Fruit fly (Drosophila melanogaster) whole organism, adult: ENCODE results near the gene topi.
A peak's percentile ranks its signal among the peaks of the same experiment; 100 is the strongest.

ENCODE experiments used
- CG11617 ChIP-seq: fragments of 200-800 bp; sonication (Bioruptor generic); optimal IDR thresholded peaks from 2 replicates; lab custom pipeline; 2017; ENCODE audit warnings: mild to moderate bottlenecking, missing biosample characterization, missing genetic modification reagents, missing genetic modification characterization
- CG12768 ChIP-seq: fragments of 200-800 bp; sonication (Bioruptor generic); optimal IDR thresholded peaks from 2 replicates; lab custom pipeline; 2017; ENCODE audit warnings: missing biosample characterization, missing genetic modification characterization, mild to moderate bottlenecking, moderate library complexity, missing genetic modification reagents
- CG14711 ChIP-seq: fragments of 200-800 bp; sonication (Bioruptor generic); optimal IDR thresholded peaks from 2 replicates; lab custom pipeline; 2018; ENCODE audit warnings: missing biosample characterization, mild to moderate bottlenecking, missing genetic modification characterization, moderate library complexity
- CG1620 ChIP-seq: fragments of 200-800 bp; sonication (Bioruptor generic); optimal IDR thresholded peaks from 2 replicates; lab custom pipeline; 2016; ENCODE audit warnings: missing biosample characterization, missing genetic modification characterization
- CG33017 ChIP-seq: fragments of 200-800 bp; sonication (Bioruptor generic); optimal IDR thresholded peaks from 2 replicates; lab custom pipeline; 2018; ENCODE audit warnings: missing biosample characterization, mild to moderate bottlenecking, missing genetic modification characterization, moderate library complexity
- CG5204 ChIP-seq: fragments of 200-800 bp; sonication (Bioruptor generic); optimal IDR thresholded peaks from 2 replicates; lab custom pipeline; 2016; ENCODE audit warnings: missing biosample characterization, missing genetic modification characterization
- CG7045 ChIP-seq: fragments of 200-800 bp; sonication (Bioruptor generic); optimal IDR thresholded peaks from 2 replicates; lab custom pipeline; 2017; ENCODE audit warnings: missing biosample characterization, mild to moderate bottlenecking, missing genetic modification characterization
- CG7101 ChIP-seq: fragments of 200-800 bp; sonication (Bioruptor generic); optimal IDR thresholded peaks from 2 replicates; lab custom pipeline; 2018; ENCODE audit warnings: missing biosample characterization, mild to moderate bottlenecking, missing genetic modification characterization, moderate library complexity
- Clk ChIP-seq: fragments of 200-800 bp; sonication (Bioruptor generic); optimal IDR thresholded peaks from 2 replicates; lab custom pipeline; 2017; ENCODE audit warnings: missing biosample characterization, missing genetic modification characterization
- Crg-1 ChIP-seq: fragments of 200-800 bp; sonication (Bioruptor generic); optimal IDR thresholded peaks from 2 replicates; lab custom pipeline; 2016; ENCODE audit warnings: missing biosample characterization, missing genetic modification characterization
- Hr96 ChIP-seq: fragments of 200-800 bp; sonication (Bioruptor generic); optimal IDR thresholded peaks from 2 replicates; lab custom pipeline; 2016; ENCODE audit warnings: missing biosample characterization, missing genetic modification characterization
- Mnt ChIP-seq: fragments of 200-800 bp; sonication (Bioruptor generic); optimal IDR thresholded peaks from 2 replicates; lab custom pipeline; 2016; ENCODE audit warnings: missing biosample characterization, mild to moderate bottlenecking, missing genetic modification characterization
- bab1 ChIP-seq: fragments of 200-800 bp; sonication (Bioruptor generic); optimal IDR thresholded peaks from 3 replicates; lab custom pipeline; 2019; ENCODE audit warnings: missing biosample characterization, mild to moderate bottlenecking, missing genetic modification characterization, moderate library complexity
- cic ChIP-seq: fragments of 200-800 bp; sonication (Bioruptor generic); optimal IDR thresholded peaks from 2 replicates; lab custom pipeline; 2017; ENCODE audit warnings: missing biosample characterization, mild to moderate bottlenecking, missing genetic modification characterization, moderate library complexity
- cnc ChIP-seq, 2 experiments: fragments of >200 bp; optimal IDR thresholded peaks; 2 replicates each; lab custom pipeline; 2017
- kay ChIP-seq: fragments of 200-800 bp; sonication (Bioruptor generic); peaks from one replicate; lab custom pipeline; 2016; ENCODE audit warnings: missing biosample characterization, missing genetic modification characterization, borderline replicate concordance
- ovo ChIP-seq: fragments of 200-800 bp; sonication (Bioruptor generic); optimal IDR thresholded peaks from 2 replicates; lab custom pipeline; 2016; ENCODE audit warnings: missing biosample characterization, missing genetic modification characterization
- pad ChIP-seq: fragments of 200-800 bp; sonication (Bioruptor generic); optimal IDR thresholded peaks from 3 replicates; lab custom pipeline; 2017; ENCODE audit warnings: missing biosample characterization, missing genetic modification characterization, mild to moderate bottlenecking, moderate library complexity, missing genetic modification reagents
- tj ChIP-seq: fragments of 200-800 bp; sonication (Bioruptor generic); optimal IDR thresholded peaks from 3 replicates; lab custom pipeline; 2017; ENCODE audit warnings: missing biosample characterization, mild to moderate bottlenecking, missing genetic modification characterization, moderate library complexity
- toe ChIP-seq: fragments of 200-800 bp; sonication (Bioruptor generic); optimal IDR thresholded peaks from 2 replicates; lab custom pipeline; 2016; ENCODE audit warnings: missing biosample characterization, missing genetic modification characterization

Gene topi

dm6 chr3R:9793018-9793417 lies 18.1 kb downstream of the topi start, which contains the start of gene CG8516:
Gene CG8516, plus strand, starts transcription at chr3R:9793295.
- TF ChIP-seq cnc (optimal IDR thresholded peaks at IDR 0.05; lab: Kevin White, UChicago) (no peak), pad (GFP tag; lab: Kevin White, UChicago) (no peak), Hr96 (GFP tag; lab: Kevin White, UChicago) (no peak), CG7101 (tag; lab: Kevin White, UChicago) (peak; percentile 37), CG1620 (GFP tag; lab: Kevin White, UChicago) (no peak), Crg-1 (GFP tag; lab: Kevin White, UChicago) (no peak), ovo (no peak), CG7045 (GFP tag; lab: Kevin White, UChicago) (no peak), toe (no peak), bab1 (peak; percentile 4), tj (peak; percentile 29), cic (no peak), CG33017 (tag; lab: Kevin White, UChicago) (peak; percentile 28), CG5204 (GFP tag; lab: Kevin White, UChicago) (no peak), Clk (GFP tag; lab: Kevin White, UChicago) (no peak), CG11617 (GFP tag; lab: Kevin White, UChicago) (peak; percentile 26), CG12768 (GFP tag; lab: Kevin White, UChicago) (no peak), CG14711 (tag; lab: Kevin White, UChicago) (peak; percentile 45), Mnt (GFP tag; lab: Kevin White, UChicago) (peak; percentile 25), kay (GFP tag; lab: Kevin White, UChicago) (no peak)

- TF ChIP-seq toe (peak; percentile 82), kay (GFP tag; lab: Kevin White, UChicago) (no peak), CG1620 (GFP tag; lab: Kevin White, UChicago) (peak; percentile 63), ovo (peak; percentile 85), CG5204 (GFP tag; lab: Kevin White, UChicago) (no peak), Clk (GFP tag; lab: Kevin White, UChicago) (peak; percentile 37), CG14711 (tag; lab: Kevin White, UChicago) (peak; percentile 66), CG12768 (GFP tag; lab: Kevin White, UChicago) (peak; percentile 60), CG11617 (GFP tag; lab: Kevin White, UChicago) (peak; percentile 73), CG7101 (tag; lab: Kevin White, UChicago) (peak; percentile 68), bab1 (peak; percentile 59), Mnt (GFP tag; lab: Kevin White, UChicago) (peak; percentile 63), Crg-1 (GFP tag; lab: Kevin White, UChicago) (peak; percentile 66), cic (no peak), pad (GFP tag; lab: Kevin White, UChicago) (peak; percentile 65), cnc (optimal IDR thresholded peaks at IDR 0.05; lab: Kevin White, UChicago) (no peak), CG7045 (GFP tag; lab: Kevin White, UChicago) (peak; percentile 64), tj (peak; percentile 61), CG33017 (tag; lab: Kevin White, UChicago) (no peak), Hr96 (GFP tag; lab: Kevin White, UChicago) (no peak)
These were observed 25.9 kb downstream of the topi start, which contains the start of the genes CG9467 and CG8526 for dm6 chr3R:9800644-9801330. Gene CG9467, minus strand, starts transcription at chr3R:9801026. Gene CG8526, plus strand, starts transcription at chr3R:9801280.

DNA sequence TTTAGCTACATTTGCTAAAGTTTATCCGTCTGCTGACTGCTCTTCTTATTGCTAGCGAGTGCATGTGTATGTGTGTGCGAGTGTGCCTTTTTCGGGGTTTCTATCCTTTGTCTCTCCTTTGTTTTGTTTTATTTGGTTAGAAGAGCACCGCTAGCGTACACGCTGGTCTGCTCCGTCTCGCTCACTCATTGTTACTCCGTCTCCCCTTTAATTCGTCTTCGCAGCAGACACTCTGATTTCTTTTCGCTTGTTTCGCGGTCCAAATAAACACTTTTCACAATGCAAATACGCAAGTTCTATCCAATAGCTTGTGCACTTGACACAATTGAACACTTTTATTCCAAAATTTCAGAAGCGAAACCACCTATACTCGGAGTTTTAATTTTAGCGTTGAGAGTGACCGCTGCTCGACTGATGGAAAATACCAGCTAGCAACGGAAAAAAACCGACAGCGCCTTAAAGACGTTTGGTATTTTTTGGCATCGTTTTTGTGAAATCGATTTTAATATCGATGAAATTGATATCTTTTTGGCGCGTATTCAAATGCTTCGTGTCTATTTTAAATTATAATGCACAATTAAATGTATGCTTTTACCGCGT lies 34.1 kb downstream of the topi start, which contains the start of gene FBXO11:
Gene FBXO11, minus strand, starts transcription at position 423 of the 600 bp plus-strand sequence.
- TF ChIP-seq ovo (peak; percentile 2), CG5204 (GFP tag; lab: Kevin White, UChicago) (no peak), bab1 (no peak), cnc (optimal IDR thresholded peaks at IDR 0.05; lab: Kevin White, UChicago) (no peak), CG1620 (GFP tag; lab: Kevin White, UChicago) (no peak), Clk (GFP tag; lab: Kevin White, UChicago) (peak; percentile 37), kay (GFP tag; lab: Kevin White, UChicago) (no peak), Mnt (GFP tag; lab: Kevin White, UChicago) (peak; percentile 67), Hr96 (GFP tag; lab: Kevin White, UChicago) (peak; percentile 67), CG33017 (tag; lab: Kevin White, UChicago) (peak; percentile 58), CG12768 (GFP tag; lab: Kevin White, UChicago) (peak; percentile 79), CG11617 (GFP tag; lab: Kevin White, UChicago) (peak; percentile 86), CG7101 (tag; lab: Kevin White, UChicago) (peak; percentile 19), CG14711 (tag; lab: Kevin White, UChicago) (peak; percentile 32), pad (GFP tag; lab: Kevin White, UChicago) (peak; percentile 87), CG7045 (GFP tag; lab: Kevin White, UChicago) (peak; percentile 68), toe (no peak), cic (peak; percentile 81), Crg-1 (GFP tag; lab: Kevin White, UChicago) (peak; percentile 36), tj (peak; percentile 78)

- TF ChIP-seq ovo = no peak
- no peak for TF ChIP-seq CG1620 (GFP tag; lab: Kevin White, UChicago)
- no peak for TF ChIP-seq CG7045 (GFP tag; lab: Kevin White, UChicago)
- TF ChIP-seq Mnt (GFP tag; lab: Kevin White, UChicago) = no peak
- no peak for TF ChIP-seq toe
- TF ChIP-seq CG12768 (GFP tag; lab: Kevin White, UChicago) = no peak
- TF ChIP-seq cic = no peak
- TF ChIP-seq CG14711 (tag; lab: Kevin White, UChicago) = no peak
- TF ChIP-seq tj = no peak
- no peak for TF ChIP-seq pad (GFP tag; lab: Kevin White, UChicago)
- TF ChIP-seq CG5204 (GFP tag; lab: Kevin White, UChicago) = no peak
- TF ChIP-seq CG33017 (tag; lab: Kevin White, UChicago) = no peak
- TF ChIP-seq kay (GFP tag; lab: Kevin White, UChicago) = no peak
- no peak for TF ChIP-seq Crg-1 (GFP tag; lab: Kevin White, UChicago)
- no peak for TF ChIP-seq bab1
- TF ChIP-seq cnc (optimal IDR thresholded peaks at IDR 0.05; lab: Kevin White, UChicago) = no peak
- TF ChIP-seq CG7101 (tag; lab: Kevin White, UChicago) = no peak
These were observed 37.5 kb downstream of the topi start, which contains the start of gene CG8534 for dm6 chr3R:9812447-9812846. Gene CG8534, plus strand, starts transcription at chr3R:9812747.
